Fruit fly (Drosophila melanogaster) Kc167 (cell line): ENCODE measurements around the gene CG6083.
"Not testable (repeated sequence)": the region's sequence is repeated elsewhere in the genome, so short reads cannot be mapped to it uniquely, and the experiment has no call there.

ENCODE experiments used
- Myc ChIP-seq: fragments of >200 bp; optimal IDR thresholded peaks from 2 replicates; lab custom pipeline; 2017; ENCODE audit warnings: missing external identifiers
- Sin3A ChIP-seq: fragments of >200 bp; optimal IDR thresholded peaks from 2 replicates; lab custom pipeline; 2018; ENCODE audit warnings: missing external identifiers
- h ChIP-seq: fragments of >200 bp; optimal IDR thresholded peaks from 3 replicates; lab custom pipeline; 2018; ENCODE audit warnings: missing external identifiers
- insv ChIP-seq: fragments of >200 bp; optimal IDR thresholded peaks from 3 replicates; lab custom pipeline; 2018; ENCODE audit warnings: missing external identifiers
- psq ChIP-seq: fragments of >200 bp; optimal IDR thresholded peaks from 2 replicates; lab custom pipeline; 2017; ENCODE audit warnings: missing external identifiers

DNA sequence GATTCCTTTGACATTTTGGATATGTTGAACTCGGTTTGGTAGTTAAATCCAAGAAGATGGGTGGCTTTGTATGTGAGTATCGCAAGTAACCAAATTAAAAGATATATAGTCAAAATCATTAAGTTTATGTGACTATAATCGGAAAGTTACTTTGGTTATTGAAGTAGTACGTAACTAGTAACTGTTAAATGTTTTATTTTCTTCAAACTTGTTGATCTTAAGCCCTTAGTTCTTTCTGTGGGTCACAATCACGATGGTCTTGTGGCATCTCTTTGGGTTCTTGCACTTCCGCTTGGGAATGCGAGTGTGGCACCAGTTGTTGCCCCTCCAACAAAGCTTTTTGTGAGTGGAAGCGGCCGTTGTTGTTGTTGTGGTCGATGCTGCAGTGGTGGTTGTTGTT, 49.0 kb downstream of the CG6083 start, which contains the start of gene CG33489:
- TF ChIP-seq psq (lab: Kevin White, UChicago); h (lab: Kevin White, UChicago); insv (lab: Kevin White, UChicago); Myc; Sin3A (lab: Kevin White, UChicago): not testable (repeated sequence)
